Fruit fly (Drosophila melanogaster) whole organism, prepupa: ENCODE measurements around the gene Cypl.
A peak's percentile ranks its signal among the peaks of the same experiment; 100 is the strongest.

Source experiments
- Blimp-1 ChIP-seq: fragments of 200-800 bp; sonication (Bioruptor generic); optimal IDR thresholded peaks from 3 replicates; lab custom pipeline; 2017; ENCODE audit warnings: missing biosample characterization, missing genetic modification characterization, mild to moderate bottlenecking, moderate library complexity, missing genetic modification reagents
- CG10631 ChIP-seq: fragments of 200-800 bp; sonication (Bioruptor generic); optimal IDR thresholded peaks from 2 replicates; lab custom pipeline; 2016; ENCODE audit warnings: missing biosample characterization, missing genetic modification characterization
- CG11762 ChIP-seq: fragments of 200-800 bp; sonication (Bioruptor generic); optimal IDR thresholded peaks from 3 replicates; lab custom pipeline; 2016; ENCODE audit warnings: missing biosample characterization, missing genetic modification characterization; ENCODE audit not compliant: insufficient read depth
- CG11902 ChIP-seq: fragments of 200-800 bp; sonication (Bioruptor generic); optimal IDR thresholded peaks from 3 replicates; lab custom pipeline; 2016; ENCODE audit warnings: missing biosample characterization, missing genetic modification characterization
- CG15336 ChIP-seq: fragments of 200-800 bp; sonication (Bioruptor generic); IDR thresholded peaks from 2 replicates; pipeline ENCODE4 v1.3.6; 2022; ENCODE audit warnings: missing biosample characterization, missing genetic modification characterization
- CG1621 ChIP-seq: fragments of 200-800 bp; sonication (Bioruptor generic); optimal IDR thresholded peaks from 3 replicates; lab custom pipeline; 2018; ENCODE audit warnings: missing biosample characterization, mild to moderate bottlenecking, missing genetic modification characterization
- CG3032 ChIP-seq: fragments of 200-800 bp; optimal IDR thresholded peaks from 2 replicates; lab custom pipeline; 2019; ENCODE audit warnings: missing biosample characterization, mild to moderate bottlenecking, missing genetic modification characterization, moderate library complexity
- CG31627 ChIP-seq: fragments of 200-800 bp; sonication (Bioruptor generic); optimal IDR thresholded peaks from 3 replicates; lab custom pipeline; 2016; ENCODE audit warnings: missing biosample characterization, missing genetic modification characterization
- CG3919 ChIP-seq: fragments of 200-800 bp; sonication (Bioruptor generic); optimal IDR thresholded peaks from 3 replicates; lab custom pipeline; 2016; ENCODE audit warnings: missing biosample characterization, missing genetic modification characterization
- CG4318 ChIP-seq: fragments of 200-800 bp; sonication (Bioruptor generic); optimal IDR thresholded peaks from 3 replicates; lab custom pipeline; 2017; ENCODE audit warnings: missing biosample characterization, mild to moderate bottlenecking, missing genetic modification characterization
- CG6163 ChIP-seq: fragments of 200-800 bp; sonication (Bioruptor generic); IDR thresholded peaks from 3 replicates; pipeline ENCODE4 v1.3.6; 2022; ENCODE audit warnings: missing biosample characterization, missing genetic modification characterization
- CG6792 ChIP-seq: fragments of 200-800 bp; sonication (Bioruptor generic); optimal IDR thresholded peaks from 3 replicates; lab custom pipeline; 2016; ENCODE audit warnings: missing biosample characterization, missing genetic modification characterization
- CG6808 ChIP-seq: fragments of 200-800 bp; sonication (Bioruptor generic); optimal IDR thresholded peaks from 3 replicates; lab custom pipeline; 2017; ENCODE audit warnings: missing biosample characterization, missing genetic modification characterization, mild to moderate bottlenecking, moderate library complexity, missing genetic modification reagents
- CG6854 ChIP-seq: fragments of 200-800 bp; sonication (Bioruptor generic); optimal IDR thresholded peaks from 2 replicates; lab custom pipeline; 2017; ENCODE audit warnings: missing biosample characterization, mild to moderate bottlenecking, missing genetic modification characterization
- CG7368 ChIP-seq: fragments of 200-800 bp; sonication (Bioruptor generic); optimal IDR thresholded peaks from 3 replicates; lab custom pipeline; 2016; ENCODE audit warnings: missing biosample characterization, missing genetic modification characterization
- CG8119 ChIP-seq: fragments of 200-800 bp; sonication (Bioruptor generic); IDR thresholded peaks from 3 replicates; pipeline ENCODE4 v1.3.6; 2022; ENCODE audit warnings: missing biosample characterization, missing genetic modification characterization
- CG8319 ChIP-seq: fragments of 200-800 bp; sonication (Bioruptor generic); optimal IDR thresholded peaks from 3 replicates; lab custom pipeline; 2016; ENCODE audit warnings: missing biosample characterization, missing genetic modification characterization
- CG8632 ChIP-seq: fragments of 200-800 bp; sonication (Bioruptor generic); optimal IDR thresholded peaks from 3 replicates; lab custom pipeline; 2016; ENCODE audit warnings: missing biosample characterization, missing genetic modification characterization
- CG9139 ChIP-seq: fragments of 200-800 bp; sonication (Bioruptor generic); optimal IDR thresholded peaks from 3 replicates; lab custom pipeline; 2017; ENCODE audit warnings: missing biosample characterization, mild to moderate bottlenecking, missing genetic modification characterization
- Eip75B ChIP-seq: fragments of 200-800 bp; sonication (Bioruptor generic); optimal IDR thresholded peaks from 3 replicates; lab custom pipeline; 2016; ENCODE audit warnings: missing biosample characterization, missing genetic modification characterization
- Eip78C ChIP-seq: fragments of 200-800 bp; sonication (Bioruptor generic); peaks from one replicate; lab custom pipeline; 2016; ENCODE audit warnings: missing biosample characterization, missing genetic modification characterization
- Eip93F ChIP-seq: fragments of 200-800 bp; sonication (Bioruptor generic); optimal IDR thresholded peaks from 2 replicates; lab custom pipeline; 2016; ENCODE audit warnings: missing biosample characterization, mild to moderate bottlenecking, missing genetic modification characterization
- Ets21C ChIP-seq: fragments of 200-800 bp; sonication (Bioruptor generic); optimal IDR thresholded peaks from 3 replicates; lab custom pipeline; 2016; ENCODE audit warnings: missing biosample characterization, missing genetic modification characterization
- Ets96B ChIP-seq: fragments of 200-800 bp; optimal IDR thresholded peaks from 2 replicates; lab custom pipeline; 2019; ENCODE audit warnings: missing biosample characterization, mild to moderate bottlenecking, missing genetic modification characterization, moderate library complexity
- Gug ChIP-seq: fragments of 200-800 bp; sonication (Bioruptor generic); IDR thresholded peaks from 2 replicates; pipeline ENCODE4 v1.3.6; 2022; ENCODE audit warnings: missing biosample characterization, missing genetic modification characterization
- Hr38 ChIP-seq: sonication (Bioruptor generic); optimal IDR thresholded peaks from 2 replicates; lab custom pipeline; 2016; ENCODE audit warnings: missing biosample characterization, missing genetic modification characterization
- Hr39 ChIP-seq: fragments of 200-800 bp; sonication (Bioruptor generic); optimal IDR thresholded peaks from 2 replicates; lab custom pipeline; 2016; ENCODE audit warnings: missing biosample characterization, missing genetic modification characterization
- Hr4 ChIP-seq: fragments of 200-800 bp; sonication (Bioruptor generic); optimal IDR thresholded peaks from 3 replicates; lab custom pipeline; 2016; ENCODE audit warnings: missing biosample characterization, missing genetic modification characterization
- Lpt ChIP-seq: fragments of 200-800 bp; sonication (Bioruptor generic); optimal IDR thresholded peaks from 3 replicates; lab custom pipeline; 2016; ENCODE audit warnings: missing biosample characterization, missing genetic modification characterization
- Met ChIP-seq: fragments of 200-800 bp; sonication (Bioruptor generic); optimal IDR thresholded peaks from 3 replicates; lab custom pipeline; 2016; ENCODE audit warnings: missing biosample characterization, missing genetic modification characterization
- OdsH ChIP-seq: fragments of 200-800 bp; sonication (Bioruptor generic); optimal IDR thresholded peaks from 3 replicates; lab custom pipeline; 2016; ENCODE audit warnings: missing biosample characterization, missing genetic modification characterization
- Smox ChIP-seq: fragments of 200-800 bp; sonication (Bioruptor generic); optimal IDR thresholded peaks from 3 replicates; lab custom pipeline; 2016; ENCODE audit warnings: missing biosample characterization, missing genetic modification characterization
- Sox102F ChIP-seq: fragments of 200-800 bp; sonication (Bioruptor generic); optimal IDR thresholded peaks from 2 replicates; lab custom pipeline; 2016; ENCODE audit warnings: missing biosample characterization, mild to moderate bottlenecking, missing genetic modification characterization
- Sox14 ChIP-seq: fragments of 200-800 bp; sonication (Bioruptor generic); optimal IDR thresholded peaks from 3 replicates; lab custom pipeline; 2016; ENCODE audit warnings: missing biosample characterization, missing genetic modification characterization
- achi ChIP-seq: fragments of 200-800 bp; sonication (Bioruptor generic); optimal IDR thresholded peaks from 3 replicates; lab custom pipeline; 2016; ENCODE audit warnings: missing biosample characterization, missing genetic modification characterization
- acj6 ChIP-seq: fragments of 200-800 bp; sonication (Bioruptor generic); optimal IDR thresholded peaks from 3 replicates; lab custom pipeline; 2016; ENCODE audit warnings: missing biosample characterization, missing genetic modification characterization
- cyc ChIP-seq: fragments of 200-800 bp; sonication (Bioruptor generic); optimal IDR thresholded peaks from 3 replicates; lab custom pipeline; 2016; ENCODE audit warnings: missing biosample characterization, missing genetic modification characterization
- dac ChIP-seq: fragments of 200-800 bp; sonication (Bioruptor generic); optimal IDR thresholded peaks from 2 replicates; lab custom pipeline; 2017; ENCODE audit warnings: missing biosample characterization, mild to moderate bottlenecking, missing genetic modification characterization
- dsx ChIP-seq: fragments of 200-800 bp; optimal IDR thresholded peaks from 3 replicates; lab custom pipeline; 2019; ENCODE audit warnings: missing biosample characterization, mild to moderate bottlenecking, missing genetic modification characterization, moderate library complexity; ENCODE audit not compliant: poor library complexity, severe bottlenecking
- eg ChIP-seq: fragments of 200-800 bp; sonication (Bioruptor generic); IDR thresholded peaks from 3 replicates; pipeline ENCODE4 v1.3.6; 2022; ENCODE audit warnings: missing biosample characterization, missing genetic modification characterization
- esn ChIP-seq: fragments of 200-800 bp; sonication (Bioruptor generic); optimal IDR thresholded peaks from 2 replicates; lab custom pipeline; 2016; ENCODE audit warnings: missing biosample characterization, mild to moderate bottlenecking, missing genetic modification characterization, moderate library complexity
- fd59A ChIP-seq: fragments of 200-800 bp; sonication (Bioruptor generic); optimal IDR thresholded peaks from 2 replicates; lab custom pipeline; 2017; ENCODE audit warnings: missing biosample characterization, mild to moderate bottlenecking, missing genetic modification characterization, missing genetic modification reagents
- fd85E ChIP-seq: fragments of 200-800 bp; sonication (Bioruptor generic); optimal IDR thresholded peaks from 3 replicates; lab custom pipeline; 2016; ENCODE audit warnings: missing biosample characterization, missing genetic modification characterization
- lz ChIP-seq: fragments of 200-800 bp; sonication (Bioruptor generic); optimal IDR thresholded peaks from 3 replicates; lab custom pipeline; 2016; ENCODE audit warnings: missing biosample characterization, missing genetic modification characterization
- net ChIP-seq: fragments of 200-800 bp; sonication (Bioruptor generic); optimal IDR thresholded peaks from 3 replicates; lab custom pipeline; 2016; ENCODE audit warnings: missing biosample characterization, missing genetic modification characterization
- pdm3 ChIP-seq: fragments of 200-800 bp; sonication (Bioruptor generic); optimal IDR thresholded peaks from 3 replicates; lab custom pipeline; 2016; ENCODE audit warnings: missing biosample characterization, missing genetic modification characterization
- salr ChIP-seq, 2 experiments: fragments of 200-800 bp; sonication (Bioruptor generic); optimal IDR thresholded peaks; 3 replicates each; lab custom pipeline; 2016 to 2018; ENCODE audit warnings: missing biosample characterization in 2 of 2, missing genetic modification characterization in 2 of 2, mild to moderate bottlenecking in 1 of 2
- spab ChIP-seq: fragments of 200-800 bp; sonication (Bioruptor generic); optimal IDR thresholded peaks from 2 replicates; lab custom pipeline; 2017; ENCODE audit warnings: missing biosample characterization, mild to moderate bottlenecking, missing genetic modification characterization, missing genetic modification reagents
- ss ChIP-seq, 2 experiments: fragments of 200-800 bp; sonication (Bioruptor generic); optimal IDR thresholded peaks; 2 replicates in 1 of 2; 3 replicates in 1 of 2; lab custom pipeline; 2017 to 2018; ENCODE audit warnings: mild to moderate bottlenecking in 2 of 2, missing biosample characterization in 2 of 2, missing genetic modification characterization in 2 of 2, moderate library complexity in 1 of 2
- svp ChIP-seq: fragments of 200-800 bp; sonication (Bioruptor generic); peaks from one replicate; lab custom pipeline; 2016; ENCODE audit warnings: missing biosample characterization, missing genetic modification characterization
- topi ChIP-seq: fragments of 200-800 bp; sonication (Bioruptor generic); optimal IDR thresholded peaks from 3 replicates; lab custom pipeline; 2016; ENCODE audit warnings: missing biosample characterization, missing genetic modification characterization
- vri ChIP-seq: fragments of 200-800 bp; sonication (Bioruptor generic); optimal IDR thresholded peaks from 3 replicates; lab custom pipeline; 2016; ENCODE audit warnings: missing biosample characterization, mild to moderate bottlenecking, missing genetic modification characterization

The Cypl gene

dm6 chr3L:557294-557693, 14.6 kb upstream of the Cypl start:
- TF ChIP-seq Hr39 (GFP tag; lab: Kevin White, UChicago): peak; percentile 71
- TF ChIP-seq CG6163 (GFP tag; lab: Robert Waterston, UW): peak; percentile 84
- TF ChIP-seq topi (GFP tag; lab: Kevin White, UChicago): peak; percentile 22
- peak; percentile 60 for TF ChIP-seq Met (GFP tag; lab: Kevin White, UChicago)
- TF ChIP-seq acj6 (GFP tag; lab: Kevin White, UChicago): peak; percentile 69
- TF ChIP-seq Hr38: no peak
- TF ChIP-seq Ets96B (tag; lab: Kevin White, UChicago): peak; percentile 57
- TF ChIP-seq CG3919 (GFP tag; lab: Kevin White, UChicago): peak; percentile 72
- peak; percentile 65 for TF ChIP-seq cyc
- TF ChIP-seq CG11902 (GFP tag; lab: Kevin White, UChicago): peak; percentile 18
- peak; percentile 57 for TF ChIP-seq lz
- TF ChIP-seq net: peak; percentile 74
- TF ChIP-seq svp (GFP tag; lab: Kevin White, UChicago): no peak
- TF ChIP-seq ss (GFP tag; optimal IDR thresholded peaks at IDR 0.05; lab: Kevin White, UChicago): peak; percentile 26 to 47
- TF ChIP-seq dac (GFP tag; lab: Kevin White, UChicago): peak; percentile 70
- TF ChIP-seq CG15336 (GFP tag; lab: Robert Waterston, UW): peak; percentile 84
- peak; percentile 61 for TF ChIP-seq spab (GFP tag; lab: Kevin White, UChicago)
- peak; percentile 57 for TF ChIP-seq Eip75B
- TF ChIP-seq Sox102F (GFP tag; lab: Kevin White, UChicago): peak; percentile 42
- TF ChIP-seq CG31627: peak; percentile 71
- peak; percentile 51 for TF ChIP-seq esn
- TF ChIP-seq CG6792 (GFP tag; lab: Kevin White, UChicago): peak; percentile 69
- no peak for TF ChIP-seq Eip93F (GFP tag; lab: Kevin White, UChicago)
- no peak for TF ChIP-seq vri (GFP tag; lab: Kevin White, UChicago)
- TF ChIP-seq Smox (GFP tag; lab: Kevin White, UChicago): peak; percentile 41
- TF ChIP-seq salr (GFP tag; optimal IDR thresholded peaks at IDR 0.05; lab: Kevin White, UChicago): peak; percentile 47 to 49
- no peak for TF ChIP-seq Blimp-1 (GFP tag; lab: Kevin White, UChicago)
- peak; percentile 63 for TF ChIP-seq Lpt
- peak; percentile 65 for TF ChIP-seq pdm3
- peak; percentile 80 for TF ChIP-seq eg (GFP tag; lab: Robert Waterston, UW)
- TF ChIP-seq CG8319 (GFP tag; lab: Kevin White, UChicago): no peak
- peak; percentile 77 for TF ChIP-seq Hr4 (GFP tag; lab: Kevin White, UChicago)
- TF ChIP-seq CG11762 (GFP tag; lab: Kevin White, UChicago): peak; percentile 42
- peak; percentile 51 for TF ChIP-seq CG8632 (GFP tag; lab: Kevin White, UChicago)
- TF ChIP-seq Eip78C (GFP tag; lab: Kevin White, UChicago): peak; percentile 49
- peak; percentile 19 for TF ChIP-seq dsx (GFP tag; lab: Kevin White, UChicago)
- TF ChIP-seq CG6808 (GFP tag; lab: Kevin White, UChicago): peak; percentile 41
- TF ChIP-seq CG1621 (tag; lab: Kevin White, UChicago): peak; percentile 73
- no peak for TF ChIP-seq CG6854 (GFP tag; lab: Kevin White, UChicago)
- peak; percentile 61 for TF ChIP-seq achi
- peak; percentile 82 for TF ChIP-seq CG7368 (GFP tag; lab: Kevin White, UChicago)
- TF ChIP-seq CG3032: peak; percentile 70
- TF ChIP-seq fd59A: peak; percentile 59
- peak; percentile 15 for TF ChIP-seq CG10631 (GFP tag; lab: Kevin White, UChicago)
- TF ChIP-seq CG9139: peak; percentile 31
- TF ChIP-seq CG4318 (GFP tag; lab: Kevin White, UChicago): peak; percentile 67
- TF ChIP-seq Sox14 (GFP tag; lab: Kevin White, UChicago): peak; percentile 56
- TF ChIP-seq Gug (GFP tag; lab: Robert Waterston, UW): peak; percentile 79
- TF ChIP-seq OdsH (GFP tag; lab: Kevin White, UChicago): peak; percentile 72
- peak; percentile 81 for TF ChIP-seq CG8119 (GFP tag; lab: Robert Waterston, UW)
- peak; percentile 14 for TF ChIP-seq Ets21C (GFP tag; lab: Kevin White, UChicago)
- TF ChIP-seq fd85E: no peak
